5 worm cellular contexts compared by ENCODE assay signal in genomic region chrIII:4223668-4224127, ce11.
TF ChIP-seq lines count a peak whose summit lies in the region.

No protein-coding gene starts in this region.

TF ChIP-seq in whole organism, L1 larva, 84 proteins besides CTCF, POLR2A, EP300 and RAD21 (continues in another document):
- TF ChIP-seq elt-2 (tag; optimal IDR thresholded peaks at IDR 0.05; lab: Kevin White, UChicago), result peak; percentile 65
- TF ChIP-seq F16B12.6 (tag; optimal IDR thresholded peaks at IDR 0.05; lab: Kevin White, UChicago), result peak; percentile 15
- TF ChIP-seq nhr-19 (GFP tag; conservative IDR thresholded peaks at IDR 0.05; lab: Robert Waterston, UW), result peak; percentile 78
- peak; percentile 32 for TF ChIP-seq unc-62 (GFP tag; optimal IDR thresholded peaks at IDR 0.05; lab: Kevin White, UChicago)
- TF ChIP-seq fos-1 (tag; optimal IDR thresholded peaks at IDR 0.05; lab: Kevin White, UChicago), result peak; percentile 86
- TF ChIP-seq hlh-4 (tag; optimal IDR thresholded peaks at IDR 0.05; lab: Kevin White, UChicago), result no peak
- TF ChIP-seq pax-3 (tag; optimal IDR thresholded peaks at IDR 0.05; lab: Kevin White, UChicago), result peak; percentile 61
- no peak for TF ChIP-seq alr-1 (tag; optimal IDR thresholded peaks at IDR 0.05; lab: Kevin White, UChicago; ENCODE audit: borderline replicate concordance)
- TF ChIP-seq sox-4 (tag; optimal IDR thresholded peaks at IDR 0.05; lab: Kevin White, UChicago), result peak; percentile 58
- TF ChIP-seq ztf-11 (tag; optimal IDR thresholded peaks at IDR 0.05; lab: Kevin White, UChicago), result no peak
- peak; percentile 69 for TF ChIP-seq fkh-4 (tag; optimal IDR thresholded peaks at IDR 0.05; lab: Kevin White, UChicago; ENCODE audit: borderline replicate concordance)
- TF ChIP-seq blmp-1 (tag; optimal IDR thresholded peaks at IDR 0.05; lab: Kevin White, UChicago), result peak; percentile 42
- TF ChIP-seq nhr-84 (tag; optimal IDR thresholded peaks at IDR 0.05; lab: Kevin White, UChicago), result no peak
- no peak for TF ChIP-seq ama-1 (optimal IDR thresholded peaks at IDR 0.05; lab: Kevin White, UChicago)
- peak; percentile 24 for TF ChIP-seq ceh-8 (GFP tag; optimal IDR thresholded peaks at IDR 0.05; lab: Kevin White, UChicago)
- peak; percentile 75 for TF ChIP-seq nhr-11 (tag; optimal IDR thresholded peaks at IDR 0.05; lab: Kevin White, UChicago)
- peak; percentile 88 for TF ChIP-seq nhr-85 (tag; lab: Kevin White, UChicago)
- TF ChIP-seq lsy-2 (tag; optimal IDR thresholded peaks at IDR 0.05; lab: Kevin White, UChicago), result peak; percentile 79 to 90

TF ChIP-seq in whole organism, L3 larva, 47 proteins besides CTCF, POLR2A, EP300 and RAD21 (continues in another document):
- TF ChIP-seq mdl-1 (tag; optimal IDR thresholded peaks at IDR 0.05; lab: Kevin White, UChicago) (peak; percentile 81), elt-1 (tag; optimal IDR thresholded peaks at IDR 0.05; lab: Kevin White, UChicago) (peak; percentile 48), nhr-67 (tag; optimal IDR thresholded peaks at IDR 0.05; lab: Kevin White, UChicago) (no peak), elt-3 (tag; optimal IDR thresholded peaks at IDR 0.05; lab: Kevin White, UChicago) (no peak), fkh-2 (tag; optimal IDR thresholded peaks at IDR 0.05; lab: Kevin White, UChicago) (peak; percentile 41), unc-39 (tag; optimal IDR thresholded peaks at IDR 0.05; lab: Kevin White, UChicago) (peak; percentile 14), lsy-12 (tag; optimal IDR thresholded peaks at IDR 0.05; lab: Kevin White, UChicago) (peak; percentile 2), jun-1 (tag; optimal IDR thresholded peaks at IDR 0.05; lab: Kevin White, UChicago) (peak; percentile 93), nhr-28 (tag; optimal IDR thresholded peaks at IDR 0.05; lab: Kevin White, UChicago) (no peak), pqm-1 (tag; optimal IDR thresholded peaks at IDR 0.05; lab: Kevin White, UChicago) (peak; percentile 62), ztf-11 (tag; optimal IDR thresholded peaks at IDR 0.05; lab: Kevin White, UChicago) (no peak), eor-1 (tag; optimal IDR thresholded peaks at IDR 0.05; lab: Kevin White, UChicago) (no peak), nhr-12 (tag; optimal IDR thresholded peaks at IDR 0.05; lab: Kevin White, UChicago) (no peak), ceh-16 (tag; optimal IDR thresholded peaks at IDR 0.05; lab: Kevin White, UChicago) (no peak), aly-2 (tag; optimal IDR thresholded peaks at IDR 0.05; lab: Kevin White, UChicago) (no peak), ZK546.5 (tag; optimal IDR thresholded peaks at IDR 0.05; lab: Kevin White, UChicago) (no peak), elt-2 (tag; optimal IDR thresholded peaks at IDR 0.05; lab: Kevin White, UChicago) (peak; percentile 86), lin-39 (tag; optimal IDR thresholded peaks at IDR 0.05; lab: Kevin White, UChicago) (peak; percentile 95), nhr-237 (tag; optimal IDR thresholded peaks at IDR 0.05; lab: Kevin White, UChicago) (no peak), lin-15B (tag; optimal IDR thresholded peaks at IDR 0.05; lab: Kevin White, UChicago) (peak; percentile 58)

TF ChIP-seq in whole organism, early embryonic, 17 proteins besides CTCF, POLR2A, EP300 and RAD21:
- TF ChIP-seq hmg-4 (GFP tag; optimal IDR thresholded peaks at IDR 0.05; lab: Kevin White, UChicago) (peak; percentile 70), F13C5.2 (tag; optimal IDR thresholded peaks at IDR 0.05; lab: Kevin White, UChicago) (peak; percentile 42), ama-1 (optimal IDR thresholded peaks at IDR 0.05; lab: Kevin White, UChicago) (no peak)

TF ChIP-seq in whole organism, midembryonic, 9 proteins besides CTCF, POLR2A, EP300 and RAD21:
- TF ChIP-seq tab-1 (GFP tag; IDR thresholded peaks at IDR 0.05; lab: Robert Waterston, UW) (no peak), flt-1 (GFP tag; IDR thresholded peaks at IDR 0.05; lab: Robert Waterston, UW) (no peak), ref-1 (GFP tag; conservative IDR thresholded peaks at IDR 0.05; lab: Robert Waterston, UW) (no peak), cog-1 (tag; optimal IDR thresholded peaks at IDR 0.05; lab: Kevin White, UChicago) (peak; percentile 56), ztf-23 (GFP tag; IDR thresholded peaks at IDR 0.05; lab: Robert Waterston, UW) (no peak), T22C8.4 (GFP tag; IDR thresholded peaks at IDR 0.05; lab: Robert Waterston, UW) (no peak), med-1 (GFP tag; optimal IDR thresholded peaks at IDR 0.05; lab: Kevin White, UChicago; ENCODE audit: insufficient read depth) (no peak), ztf-29 (GFP tag; IDR thresholded peaks at IDR 0.05; lab: Robert Waterston, UW) (peak; percentile 39; the same call in 1 of the 2 replicates), klf-2 (GFP tag; conservative IDR thresholded peaks at IDR 0.05; lab: Robert Waterston, UW) (no peak)

TF ChIP-seq in whole organism, young adult, 124 proteins besides CTCF, POLR2A, EP300 and RAD21 (continues in another document):
- TF ChIP-seq F33H1.4 (GFP tag; IDR thresholded peaks at IDR 0.05; lab: Robert Waterston, UW) (no peak), F22D6.2 (tag; optimal IDR thresholded peaks at IDR 0.05; lab: Kevin White, UChicago) (no peak), ceh-27 (GFP tag; optimal IDR thresholded peaks at IDR 0.05; lab: Kevin White, UChicago) (peak; percentile 72), dpff-1 (tag; optimal IDR thresholded peaks at IDR 0.05; lab: Kevin White, UChicago) (no peak), let-607 (tag; optimal IDR thresholded peaks at IDR 0.05; lab: Kevin White, UChicago) (peak in 1 of 2 experiments; percentile 21), K11D2.4 (GFP tag; IDR thresholded peaks at IDR 0.05; lab: Robert Waterston, UW) (peak; percentile 77; the same call in 1 of the 2 replicates), atf-7 (tag; optimal IDR thresholded peaks at IDR 0.05; lab: Kevin White, UChicago) (peak; percentile 58), hmg-1.2 (GFP tag; IDR thresholded peaks at IDR 0.05; lab: Robert Waterston, UW) (peak; percentile 81; the same call in 1 of the 2 replicates), lsl-1 (GFP tag; optimal IDR thresholded peaks at IDR 0.05; lab: Kevin White, UChicago) (no peak), dpl-1 (GFP tag; optimal IDR thresholded peaks at IDR 0.05; lab: Kevin White, UChicago) (no peak), let-526 (GFP tag; IDR thresholded peaks at IDR 0.05; lab: Robert Waterston, UW) (0 out of 2 replicates have a peak, but pooled peaks have one; percentile 38), pbrm-1 (GFP tag; IDR thresholded peaks at IDR 0.05; lab: Robert Waterston, UW) (no peak), egl-44 (GFP tag; IDR thresholded peaks at IDR 0.05; lab: Robert Waterston, UW) (peak; percentile 63; the same call in 1 of the 2 replicates), tbx-9 (tag; optimal IDR thresholded peaks at IDR 0.05; lab: Kevin White, UChicago; ENCODE audit: borderline replicate concordance) (no peak), mxl-1 (tag; optimal IDR thresholded peaks at IDR 0.05; lab: Kevin White, UChicago) (no peak), ztf-3 (GFP tag; optimal IDR thresholded peaks at IDR 0.05; lab: Kevin White, UChicago) (peak; percentile 4), chd-7 (tag; optimal IDR thresholded peaks at IDR 0.05; lab: Kevin White, UChicago) (peak; percentile 74), hrde-1 (tag; optimal IDR thresholded peaks at IDR 0.05; lab: Kevin White, UChicago; ENCODE audit: borderline replicate concordance) (no peak), ztf-6 (GFP tag; IDR thresholded peaks at IDR 0.05; lab: Robert Waterston, UW) (no peak), zfh-2 (GFP tag; conservative IDR thresholded peaks at IDR 0.05; lab: Robert Waterston, UW) (peak; percentile 96), snpc-4 (GFP tag; optimal IDR thresholded peaks at IDR 0.05; lab: Kevin White, UChicago) (no peak), snpc-4 (tag; optimal IDR thresholded peaks at IDR 0.05; lab: Kevin White, UChicago) (peak in 2 of 4 experiments; percentile 35 to 60), sdz-38 (tag; optimal IDR thresholded peaks at IDR 0.05; lab: Kevin White, UChicago) (no peak), die-1 (tag; optimal IDR thresholded peaks at IDR 0.05; lab: Kevin White, UChicago) (peak; percentile 7), lir-1 (GFP tag; conservative IDR thresholded peaks at IDR 0.05; lab: Robert Waterston, UW) (0 out of 2 replicates have a peak, but pooled peaks have one; percentile 38), ztf-22 (GFP tag; optimal IDR thresholded peaks at IDR 0.05; lab: Kevin White, UChicago) (no peak), F10E7.11 (tag; optimal IDR thresholded peaks at IDR 0.05; lab: Kevin White, UChicago) (no peak), pha-4 (tag; optimal IDR thresholded peaks at IDR 0.05; lab: Kevin White, UChicago) (no peak), attf-5 (GFP tag; optimal IDR thresholded peaks at IDR 0.05; lab: Kevin White, UChicago) (peak; percentile 85), snpc-3.4 (tag; optimal IDR thresholded peaks at IDR 0.05; lab: Kevin White, UChicago) (no peak), lin-35 (GFP tag; optimal IDR thresholded peaks at IDR 0.05; lab: Kevin White, UChicago) (peak in 1 of 3 experiments; percentile 57), Y67H2A.10 (GFP tag; conservative IDR thresholded peaks at IDR 0.05; lab: Robert Waterston, UW) (no peak), mcd-1 (GFP tag; IDR thresholded peaks at IDR 0.05; lab: Robert Waterston, UW) (0 out of 2 replicates have a peak, but pooled peaks have one; percentile 21), unc-130 (GFP tag; optimal IDR thresholded peaks at IDR 0.05; lab: Kevin White, UChicago) (no peak), F23B12.7 (tag; optimal IDR thresholded peaks at IDR 0.05; lab: Kevin White, UChicago; ENCODE audit: insufficient read depth) (peak; percentile 12), hmg-20 (GFP tag; IDR thresholded peaks at IDR 0.05; lab: Robert Waterston, UW) (no peak), Y95B8A.8 (GFP tag; IDR thresholded peaks at IDR 0.05; lab: Robert Waterston, UW) (no peak), madf-10 (tag; optimal IDR thresholded peaks at IDR 0.05; lab: Kevin White, UChicago) (peak; percentile 43), ztf-26 (tag; optimal IDR thresholded peaks at IDR 0.05; lab: Kevin White, UChicago) (no peak), lin-54 (GFP tag; optimal IDR thresholded peaks at IDR 0.05; lab: Kevin White, UChicago) (peak; percentile 41), lin-40 (tag; optimal IDR thresholded peaks at IDR 0.05; lab: Kevin White, UChicago) (peak; percentile 82), ztf-18 (tag; optimal IDR thresholded peaks at IDR 0.05; lab: Kevin White, UChicago) (peak; percentile 1), C06A6.2 (GFP tag; conservative IDR thresholded peaks at IDR 0.05; lab: Robert Waterston, UW) (0 out of 2 replicates have a peak, but pooled peaks have one; percentile 38), ceh-58 (GFP tag; IDR thresholded peaks at IDR 0.05; lab: Robert Waterston, UW) (no peak), nfyb-1 (GFP tag; IDR thresholded peaks at IDR 0.05; lab: Robert Waterston, UW) (peak; percentile 85), attf-3 (GFP tag; conservative IDR thresholded peaks at IDR 0.05; lab: Robert Waterston, UW) (0 out of 2 replicates have a peak, but pooled peaks have one; percentile 18), ccch-3 (GFP tag; optimal IDR thresholded peaks at IDR 0.05; lab: Kevin White, UChicago) (no peak)

Comparison
In these comparisons a context has a peak if more than half of its experiments do, and no peak if none do; other contexts are left out.
1. Of the 8 proteins assayed by ChIP-seq in both whole organism, young adult and whole organism, L1 larva: peak only in whole organism, young adult: none; only in whole organism, L1 larva: dpl-1, efl-1, unc-130 and unc-62; in both: nhr-90; in neither: 1; mixed calls (peak in some experiments, not most) for 2.